Worm (Caenorhabditis elegans): Measurements from ENCODE around the gene Y46D2A.3.

DNA sequence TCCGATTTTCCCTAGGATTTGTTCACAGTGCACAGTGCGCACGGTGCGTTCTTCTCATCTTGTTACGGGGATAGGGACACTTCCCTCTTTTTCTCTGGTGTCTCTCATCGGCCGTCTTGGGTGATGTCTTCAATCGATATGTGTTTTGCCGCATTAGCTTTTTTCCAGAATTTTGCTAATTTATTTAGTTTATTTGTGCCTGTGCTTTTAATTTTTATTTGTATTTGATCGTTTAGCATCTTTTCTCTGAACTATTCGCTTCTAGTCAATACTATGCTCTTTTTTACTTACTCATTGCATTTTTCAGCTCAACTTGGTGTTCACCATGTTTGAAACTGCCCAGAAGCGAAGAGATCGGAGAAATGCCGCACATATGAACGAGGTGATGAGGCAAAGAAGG lies 13.2 kb upstream of the Y46D2A.3 start, which contains the start of gene F14D2.5:
- no peak for TF ChIP-seq ceh-13 (GFP tag; optimal IDR thresholded peaks at IDR 0.05)
- no peak for TF ChIP-seq ama-1 (optimal IDR thresholded peaks at IDR 0.05)
- no peak for TF ChIP-seq sea-1 (GFP tag; conservative IDR thresholded peaks at IDR 0.05)
- no peak for TF ChIP-seq hnd-1 (tag; optimal IDR thresholded peaks at IDR 0.05)
- no peak for TF ChIP-seq hmg-4 (GFP tag; optimal IDR thresholded peaks at IDR 0.05)
- TF ChIP-seq aly-1 (tag; optimal IDR thresholded peaks at IDR 0.05), result no peak
- TF ChIP-seq tbx-11 (GFP tag; IDR thresholded peaks at IDR 0.05), result no peak
- TF ChIP-seq flt-1 (GFP tag; IDR thresholded peaks at IDR 0.05), result no peak

Data from whole organism, early embryonic.